Fruit fly (Drosophila melanogaster): ENCODE results near the gene CG33286.

The CG33286 gene

dm6 chr3L:20952622-20953618 lies 21.6 kb downstream of the CG33286 start:
- TF ChIP-seq CG17801 (GFP tag; optimal IDR thresholded peaks at IDR 0.05; ENCODE audit: partially characterized antibody): no peak

DNA sequence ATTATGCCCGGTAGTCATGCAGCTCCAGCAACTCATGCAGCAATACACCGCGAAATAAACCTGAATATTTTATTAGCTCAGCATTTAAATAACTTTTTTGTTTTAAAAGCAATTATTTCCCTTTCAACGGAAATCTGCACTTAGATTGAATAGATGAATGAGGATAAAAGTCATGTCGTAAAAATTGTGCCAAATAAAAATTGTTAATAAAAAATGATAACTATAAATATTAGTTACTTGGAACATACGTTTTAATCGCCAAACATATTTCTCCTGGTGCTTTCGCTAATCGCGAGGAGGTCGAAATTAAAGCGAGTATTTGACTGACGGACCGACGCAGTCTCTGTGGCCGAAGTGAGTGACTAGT lies 22.4 kb downstream of the CG33286 start:
- TF ChIP-seq CG17801 (GFP tag; optimal IDR thresholded peaks at IDR 0.05; ENCODE audit: partially characterized antibody): no peak

DNA sequence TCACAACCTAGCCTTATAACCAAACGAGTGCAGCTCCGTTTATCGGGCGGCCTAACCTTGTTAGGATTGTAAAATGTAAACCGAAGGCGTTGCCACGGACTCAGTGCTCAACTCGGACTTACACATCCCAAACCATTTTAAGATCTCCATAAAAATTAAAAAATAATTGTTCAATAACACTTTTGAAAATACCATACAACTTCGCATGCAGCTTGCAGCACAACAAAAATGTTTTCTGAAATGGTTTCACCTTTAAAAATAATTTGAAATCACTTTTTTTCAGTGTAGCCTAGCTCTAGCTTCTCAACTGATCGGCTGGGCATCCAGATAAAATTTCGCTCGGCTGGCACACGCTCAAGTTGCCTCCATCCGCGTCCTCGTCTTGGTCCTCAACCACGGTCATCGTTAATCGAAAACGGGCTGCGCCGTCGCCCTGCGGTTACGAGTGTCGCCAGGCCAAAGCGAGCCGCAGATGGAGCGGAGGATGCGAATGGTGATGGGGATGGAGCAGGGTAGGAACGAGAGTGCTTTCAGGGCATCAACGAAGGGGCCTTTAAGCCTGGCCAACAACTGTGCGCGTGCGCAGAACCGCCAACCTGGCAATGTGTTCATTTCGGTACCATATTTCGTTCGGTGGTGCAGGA lies 22.9 kb downstream of the CG33286 start:
- no peak for TF ChIP-seq CG17801 (GFP tag; optimal IDR thresholded peaks at IDR 0.05; ENCODE audit: partially characterized antibody)

DNA sequence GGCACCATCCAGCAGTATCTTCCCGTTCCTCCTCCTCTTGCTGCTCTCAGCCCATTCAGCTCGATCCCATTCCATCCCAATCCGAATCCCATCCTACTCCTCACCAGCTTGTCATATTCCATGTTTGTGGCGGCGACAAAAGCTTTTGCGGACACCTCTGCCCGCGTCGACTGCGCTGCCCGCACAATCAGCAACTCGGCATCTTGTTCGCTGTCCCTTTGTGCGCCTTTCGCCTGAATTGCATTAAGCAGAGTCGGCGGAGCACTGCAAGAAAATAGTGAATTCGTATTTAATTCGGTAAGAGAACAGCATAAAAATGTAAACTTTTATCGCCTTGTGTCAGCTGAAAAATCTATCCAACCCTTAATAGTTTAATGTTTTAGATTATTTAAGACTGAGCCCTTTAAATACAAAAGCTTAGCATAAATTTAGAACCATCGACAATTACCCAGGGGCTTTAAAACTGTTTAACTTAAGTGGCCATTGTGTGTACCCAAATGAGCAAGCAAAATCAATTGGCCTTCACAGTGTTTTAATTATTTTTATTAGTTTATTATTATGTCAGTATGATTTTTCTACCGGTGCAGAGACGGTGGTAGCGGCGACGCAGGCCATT lies 23.9 kb downstream of the CG33286 start:
- peak; percentile 24 for TF ChIP-seq CG17801 (GFP tag; optimal IDR thresholded peaks at IDR 0.05; ENCODE audit: partially characterized antibody)

DNA sequence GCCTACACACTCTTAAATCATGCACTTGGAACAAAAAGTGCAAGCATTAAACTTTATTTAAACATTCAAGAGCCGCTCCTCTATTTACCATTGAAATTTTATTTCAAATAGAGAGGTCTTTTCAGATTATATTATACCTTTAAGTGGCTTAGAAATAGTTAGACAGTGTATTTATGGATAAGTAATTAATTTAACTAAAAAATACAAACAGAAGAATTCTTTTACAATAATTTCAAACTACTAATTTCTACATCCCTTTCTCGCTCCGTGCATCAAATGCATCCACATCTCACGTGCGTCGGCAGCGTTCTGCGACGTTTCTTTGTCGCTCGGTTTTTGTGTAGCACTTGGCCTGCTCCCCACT lies 24.4 kb downstream of the CG33286 start:
- TF ChIP-seq CG17801 (GFP tag; optimal IDR thresholded peaks at IDR 0.05; ENCODE audit: partially characterized antibody): peak; percentile 55

- peak; percentile 57 for TF ChIP-seq CG17801 (GFP tag; optimal IDR thresholded peaks at IDR 0.05; ENCODE audit: partially characterized antibody)
Observed at dm6 chr3L:20949371-20950135, 24.9 kb downstream of the CG33286 start, which contains the start of gene fng. TSS of gene fng (minus strand) at chr3L:20949512.

dm6 chr3L:20948404-20948803 lies 26.1 kb downstream of the CG33286 start:
- TF ChIP-seq CG17801 (GFP tag; optimal IDR thresholded peaks at IDR 0.05; ENCODE audit: partially characterized antibody): no peak

DNA sequence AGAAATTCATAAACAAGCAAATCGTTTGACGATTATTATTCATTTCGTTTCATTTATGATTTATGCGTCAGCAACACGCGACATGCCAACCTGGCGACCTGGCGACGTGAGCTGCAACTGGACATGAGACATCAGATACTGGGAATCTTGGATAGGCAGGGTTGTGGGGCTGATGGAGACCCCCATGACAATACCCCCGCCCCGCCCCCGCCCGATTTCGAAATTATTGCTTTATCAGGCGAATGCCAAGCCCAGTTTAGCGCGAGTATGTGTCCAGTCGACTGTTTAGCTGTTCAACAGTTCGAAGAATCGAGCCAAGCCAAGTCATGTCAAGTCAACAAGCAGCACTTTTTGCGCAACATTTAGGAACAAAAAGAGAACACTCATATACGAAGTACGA lies 27.6 kb downstream of the CG33286 start:
- TF ChIP-seq CG17801 (GFP tag; optimal IDR thresholded peaks at IDR 0.05; ENCODE audit: partially characterized antibody): no peak

DNA sequence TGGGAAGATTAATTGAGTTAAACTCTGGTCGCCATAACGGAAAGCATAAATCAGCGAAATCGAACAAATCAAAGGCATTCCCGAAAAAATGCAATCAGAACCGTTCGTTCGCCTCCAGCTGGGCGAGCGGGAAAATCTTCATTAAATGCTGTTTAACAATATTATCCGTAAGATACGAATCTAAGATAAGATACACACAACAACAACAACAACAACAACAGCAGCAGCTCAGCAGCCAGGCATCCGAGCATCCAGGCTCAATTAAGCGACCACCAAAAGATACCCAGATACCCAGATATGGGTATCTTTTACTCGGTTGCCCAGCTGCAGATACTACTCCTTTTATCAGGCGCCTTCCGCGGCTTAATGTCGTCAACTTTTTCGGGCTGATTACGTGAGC lies 28.4 kb downstream of the CG33286 start:
- no peak for TF ChIP-seq CG17801 (GFP tag; optimal IDR thresholded peaks at IDR 0.05; ENCODE audit: partially characterized antibody)

dm6 chr3L:20944180-20944579 lies 30.3 kb downstream of the CG33286 start:
- no peak for TF ChIP-seq CG17801 (GFP tag; optimal IDR thresholded peaks at IDR 0.05; ENCODE audit: partially characterized antibody)

DNA sequence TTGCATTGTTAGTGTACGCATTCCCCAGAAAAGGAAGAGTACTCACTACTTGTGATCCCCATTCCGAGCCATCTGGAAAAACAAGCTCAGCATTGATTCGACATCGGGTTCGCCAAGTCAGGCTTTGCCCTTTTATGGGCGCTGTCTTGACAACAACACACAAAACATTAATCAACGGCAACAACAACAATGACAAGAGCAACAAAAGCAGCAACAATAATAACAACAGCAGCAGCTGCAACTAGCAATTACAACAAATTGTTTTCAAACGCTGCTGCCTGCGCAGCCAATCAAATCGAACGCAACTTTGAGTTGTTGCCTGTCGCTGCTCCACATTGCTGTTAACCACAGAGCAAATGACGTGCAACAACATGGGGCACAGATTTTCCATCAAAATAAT lies 32.4 kb downstream of the CG33286 start:
- no peak for TF ChIP-seq CG17801 (GFP tag; optimal IDR thresholded peaks at IDR 0.05; ENCODE audit: partially characterized antibody)

DNA sequence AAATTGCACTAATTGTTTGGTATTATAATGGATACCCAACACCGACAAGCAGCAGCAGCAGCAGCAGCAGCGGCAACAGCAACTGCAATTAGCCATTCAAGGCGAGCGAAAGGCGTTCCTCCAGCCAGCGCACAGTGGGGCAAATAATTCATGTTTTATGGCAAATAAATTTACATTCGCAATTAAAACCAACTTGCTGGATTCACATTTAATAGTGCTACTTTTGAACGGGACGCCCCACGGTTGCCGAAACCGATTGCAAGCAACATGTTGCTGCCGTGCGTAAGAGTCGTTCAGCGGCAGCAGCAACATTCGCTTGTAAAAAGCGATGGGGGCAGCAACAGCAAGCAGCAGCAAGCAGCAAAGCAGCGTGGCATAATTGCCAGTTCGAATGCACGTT lies 40.8 kb downstream of the CG33286 start:
- TF ChIP-seq CG17801 (GFP tag; optimal IDR thresholded peaks at IDR 0.05; ENCODE audit: partially characterized antibody): no peak

dm6 chr3L:20932556-20932955 lies 41.9 kb downstream of the CG33286 start:
- TF ChIP-seq CG17801 (GFP tag; optimal IDR thresholded peaks at IDR 0.05; ENCODE audit: partially characterized antibody): no peak

DNA sequence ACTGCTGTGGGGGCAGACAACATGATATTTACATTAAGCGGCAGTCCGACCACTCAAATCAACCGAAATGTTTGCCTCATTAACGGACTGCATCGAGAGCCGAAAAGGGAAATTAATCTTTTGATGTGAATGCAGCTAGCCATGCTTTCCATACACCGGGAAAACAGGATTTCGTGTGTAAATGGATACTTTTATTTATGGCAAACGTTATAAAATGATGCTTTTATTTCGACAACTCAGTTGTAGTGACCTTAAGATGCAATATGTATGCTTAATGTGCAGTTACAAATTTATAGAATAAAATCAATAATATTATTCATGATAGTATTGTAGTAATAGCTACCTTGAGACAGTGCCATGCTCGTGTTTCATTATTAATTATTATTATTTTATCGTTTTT lies 43.0 kb downstream of the CG33286 start:
- no peak for TF ChIP-seq CG17801 (GFP tag; optimal IDR thresholded peaks at IDR 0.05; ENCODE audit: partially characterized antibody)

Data from ovary, adult (tissue).